Fruit fly (Drosophila melanogaster) whole organism, wandering third instar larva: ENCODE results near the gene CG3655.
A peak's percentile ranks its signal among the peaks of the same experiment; 100 is the strongest.

ENCODE experiments used
- Abd-B ChIP-seq: fragments of >200 bp; optimal IDR thresholded peaks from 2 replicates; lab custom pipeline; 2017; ENCODE audit warnings: missing biosample characterization, missing genetic modification characterization
- Myc ChIP-seq: fragments of >200 bp; optimal IDR thresholded peaks from 2 replicates; lab custom pipeline; 2017
- N ChIP-seq: fragments of >200 bp; optimal IDR thresholded peaks from 2 replicates; lab custom pipeline; 2018; ENCODE audit warnings: missing biosample characterization, missing external identifiers, missing genetic modification characterization
- OdsH ChIP-seq: fragments of 200-800 bp; sonication (Bioruptor generic); optimal IDR thresholded peaks from 2 replicates; lab custom pipeline; 2016; ENCODE audit warnings: missing biosample characterization, mild to moderate bottlenecking, missing genetic modification characterization

DNA sequence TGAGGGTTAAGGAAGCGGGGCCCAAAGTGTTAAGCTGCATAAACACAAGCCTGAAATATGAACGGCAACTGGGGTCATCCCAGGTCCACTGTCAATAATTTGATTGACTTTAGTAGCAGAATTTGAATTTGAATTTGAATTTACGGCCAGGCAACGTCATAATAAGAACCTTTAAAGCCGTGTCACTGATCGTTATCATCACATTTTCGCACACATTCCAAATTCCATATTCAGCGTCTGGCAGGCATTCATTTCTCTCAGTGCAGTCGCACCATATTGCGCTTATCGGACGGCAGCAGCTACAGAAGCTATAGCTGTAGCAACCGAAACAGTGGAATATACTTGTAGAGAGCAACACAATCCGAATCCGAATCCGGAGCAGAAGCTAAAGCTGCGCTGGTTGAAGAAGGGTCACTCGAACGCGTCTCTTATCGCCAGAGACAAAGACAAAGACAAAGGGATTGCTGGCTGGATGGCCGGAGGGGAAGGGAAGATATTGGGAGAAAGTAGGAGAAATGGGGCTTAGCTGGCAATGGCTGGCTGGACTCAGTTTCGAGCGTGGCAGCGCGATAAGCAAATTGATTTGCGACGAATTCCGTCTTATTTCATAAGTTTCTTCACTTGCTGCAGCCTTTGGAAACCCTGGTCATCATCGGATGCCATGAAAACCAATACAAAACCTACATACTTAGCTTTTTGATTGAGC is 81.9 kb downstream of the CG3655 start:
- TF ChIP-seq Abd-B (GFP tag; lab: Kevin White, UChicago) = no peak
- no peak for TF ChIP-seq Myc (lab: Kevin White, UChicago)
- no peak for TF ChIP-seq N (GFP tag; lab: Kevin White, UChicago)
- TF ChIP-seq OdsH (GFP tag; lab: Kevin White, UChicago) = peak; percentile 58
